Fruit fly (Drosophila melanogaster) whole organism, embryonic: ENCODE results near the gene Rgl.

ENCODE experiments used
- Ada2b ChIP-seq: fragments of 200-800 bp; sonication (Bioruptor generic); IDR thresholded peaks from 2 replicates; pipeline ENCODE4 v1.3.6; 2022; ENCODE audit warnings: missing biosample characterization, missing genetic modification characterization
- Antp ChIP-seq: fragments of 200-800 bp; sonication (Bioruptor generic); optimal IDR thresholded peaks from 3 replicates; lab custom pipeline; 2016; ENCODE audit warnings: missing biosample characterization, missing genetic modification characterization
- Blimp-1 ChIP-seq: fragments of 200-800 bp; sonication (Bioruptor generic); optimal IDR thresholded peaks from 3 replicates; lab custom pipeline; 2018; ENCODE audit warnings: missing biosample characterization, missing genetic modification characterization, mild to moderate bottlenecking, moderate library complexity, missing genetic modification reagents
- CG10209 ChIP-seq: fragments of 200-800 bp; sonication (Bioruptor generic); optimal IDR thresholded peaks from 3 replicates; lab custom pipeline; 2017; ENCODE audit warnings: missing biosample characterization, mild to moderate bottlenecking, missing genetic modification characterization, missing genetic modification reagents
- CG10267 ChIP-seq: fragments of 200-800 bp; sonication (Bioruptor generic); optimal IDR thresholded peaks from 2 replicates; lab custom pipeline; 2018; ENCODE audit warnings: missing biosample characterization, mild to moderate bottlenecking, missing genetic modification characterization, moderate library complexity
- CG11456 ChIP-seq: fragments of 200-800 bp; sonication (Bioruptor generic); IDR thresholded peaks from 3 replicates; pipeline ENCODE4 v1.3.6; 2022; ENCODE audit warnings: missing biosample characterization, missing genetic modification characterization
- CG11504 ChIP-seq: fragments of 200-800 bp; sonication (Bioruptor generic); optimal IDR thresholded peaks from 3 replicates; lab custom pipeline; 2019; ENCODE audit warnings: missing biosample characterization, mild to moderate bottlenecking, missing genetic modification characterization, moderate library complexity
- CG12299 ChIP-seq: fragments of 200-800 bp; sonication (Bioruptor generic); optimal IDR thresholded peaks from 2 replicates; lab custom pipeline; 2018; ENCODE audit warnings: missing biosample characterization, mild to moderate bottlenecking, missing genetic modification characterization
- CG13123 ChIP-seq: fragments of 200-800 bp; sonication (Bioruptor generic); optimal IDR thresholded peaks from 2 replicates; lab custom pipeline; 2016; ENCODE audit warnings: missing biosample characterization, missing genetic modification characterization
- CG13775 ChIP-seq: fragments of 200-800 bp; sonication (Bioruptor generic); optimal IDR thresholded peaks from 3 replicates; lab custom pipeline; 2017; ENCODE audit warnings: missing biosample characterization, mild to moderate bottlenecking, missing genetic modification characterization
- CG16813 ChIP-seq: fragments of 200-800 bp; sonication (Bioruptor generic); IDR thresholded peaks from 3 replicates; pipeline ENCODE4 v1.3.6; 2022; ENCODE audit warnings: missing biosample characterization, missing genetic modification characterization; ENCODE audit not compliant: partially characterized antibody
- CG17829 ChIP-seq: fragments of 200-800 bp; optimal IDR thresholded peaks from 2 replicates; lab custom pipeline; 2019; ENCODE audit warnings: missing biosample characterization, mild to moderate bottlenecking, missing genetic modification characterization, moderate library complexity
- CG18619 ChIP-seq: fragments of 200-800 bp; sonication (Bioruptor generic); optimal IDR thresholded peaks from 3 replicates; lab custom pipeline; 2017; ENCODE audit warnings: missing biosample characterization, mild to moderate bottlenecking, missing genetic modification characterization
- CG2120 ChIP-seq: fragments of 200-800 bp; sonication (Bioruptor generic); optimal IDR thresholded peaks from 3 replicates; lab custom pipeline; 2016; ENCODE audit warnings: missing biosample characterization, missing genetic modification characterization
- CG2678 ChIP-seq: fragments of 200-800 bp; sonication (Bioruptor generic); optimal IDR thresholded peaks from 3 replicates; lab custom pipeline; 2019; ENCODE audit warnings: missing biosample characterization, mild to moderate bottlenecking, missing genetic modification characterization, moderate library complexity
- CG34376 ChIP-seq: fragments of 200-800 bp; sonication (Bioruptor generic); optimal IDR thresholded peaks from 2 replicates; lab custom pipeline; 2018; ENCODE audit warnings: missing biosample characterization, mild to moderate bottlenecking, missing genetic modification characterization
- CG3726 ChIP-seq: fragments of 200-800 bp; sonication (Bioruptor generic); IDR thresholded peaks from 3 replicates; pipeline ENCODE4, ENCODE4 v1.3.6; 2022; ENCODE audit warnings: missing biosample characterization, missing genetic modification characterization
- CG9797 ChIP-seq: fragments of 200-800 bp; sonication (Bioruptor generic); optimal IDR thresholded peaks from 3 replicates; lab custom pipeline; 2018; ENCODE audit warnings: missing biosample characterization, mild to moderate bottlenecking, missing genetic modification characterization
- D19A ChIP-seq: fragments of 200-800 bp; optimal IDR thresholded peaks from 3 replicates; lab custom pipeline; 2019; ENCODE audit warnings: missing biosample characterization, mild to moderate bottlenecking, missing genetic modification characterization, moderate library complexity
- Drgx ChIP-seq: fragments of 200-800 bp; sonication (Bioruptor generic); IDR thresholded peaks from 2 replicates; pipeline ENCODE4 v1.3.6; 2022; ENCODE audit warnings: missing biosample characterization, missing genetic modification characterization
- E2f2 ChIP-seq: fragments of 200-800 bp; sonication (Bioruptor generic); IDR thresholded peaks from 2 replicates; pipeline ENCODE4 v1.3.6; 2022; ENCODE audit warnings: missing biosample characterization, missing genetic modification characterization
- Ets65A ChIP-seq: fragments of 200-800 bp; sonication (Bioruptor generic); peaks from one replicate; lab custom pipeline; 2016; ENCODE audit warnings: missing biosample characterization, missing genetic modification characterization
- Hr51 ChIP-seq, 2 experiments: fragments of 200-800 bp; sonication (Bioruptor generic); optimal IDR thresholded peaks; 2 replicates in 1 of 2; 3 replicates in 1 of 2; lab custom pipeline; 2016 to 2018; ENCODE audit warnings: missing biosample characterization in 2 of 2, missing genetic modification characterization in 2 of 2, mild to moderate bottlenecking in 1 of 2, moderate library complexity in 1 of 2
- Lim3 ChIP-seq: fragments of 200-800 bp; sonication (Bioruptor generic); IDR thresholded peaks from 2 replicates; pipeline ENCODE4 v1.3.6; 2022; ENCODE audit warnings: missing biosample characterization, missing genetic modification characterization
- Myb ChIP-seq: fragments of 200-800 bp; sonication (Bioruptor generic); optimal IDR thresholded peaks from 2 replicates; lab custom pipeline; 2016; ENCODE audit warnings: missing biosample characterization, missing genetic modification characterization
- Ptx1 ChIP-seq: fragments of 200-800 bp; sonication (Bioruptor generic); IDR thresholded peaks from 2 replicates; pipeline ENCODE4 v1.3.6; 2022; ENCODE audit warnings: missing biosample characterization, missing genetic modification characterization
- Sry-β ChIP-seq: fragments of 200-800 bp; sonication (Bioruptor generic); optimal IDR thresholded peaks from 2 replicates; lab custom pipeline; 2018; ENCODE audit warnings: missing biosample characterization, mild to moderate bottlenecking, missing genetic modification characterization, moderate library complexity
- TFAM ChIP-seq: fragments of 200-800 bp; sonication (Bioruptor generic); optimal IDR thresholded peaks from 2 replicates; lab custom pipeline; 2017; ENCODE audit warnings: missing biosample characterization, missing genetic modification characterization, inconsistent platforms
- Trl ChIP-seq, 3 experiments: fragments of >200 bp in 2 of 3; fragments of 200-800 bp in 1 of 3; sonication (Bioruptor generic) in 1 of 3; optimal IDR thresholded peaks; 2 replicates in 1 of 3; 3 replicates in 2 of 3; lab custom pipeline; 2016 to 2017; ENCODE audit warnings: missing biosample characterization in 1 of 3, missing genetic modification characterization in 1 of 3
- Xbp1 ChIP-seq: fragments of 200-800 bp; sonication (Bioruptor generic); optimal IDR thresholded peaks from 3 replicates; lab custom pipeline; 2016; ENCODE audit warnings: missing biosample characterization, mild to moderate bottlenecking, missing genetic modification characterization
- ara ChIP-seq: fragments of 200-800 bp; sonication (Bioruptor generic); IDR thresholded peaks from 2 replicates; pipeline ENCODE4 v1.3.6; 2022; ENCODE audit warnings: missing biosample characterization, missing genetic modification characterization
- cas ChIP-seq: fragments of 200-800 bp; sonication (Bioruptor generic); IDR thresholded peaks from 2 replicates; pipeline ENCODE4 v1.3.6; 2022; ENCODE audit warnings: missing biosample characterization, missing genetic modification characterization
- dati ChIP-seq: fragments of 200-800 bp; sonication (Bioruptor generic); IDR thresholded peaks from 2 replicates; pipeline ENCODE4 v1.3.6; 2022; ENCODE audit warnings: missing biosample characterization, missing genetic modification characterization
- emc ChIP-seq: fragments of 200-800 bp; sonication (Bioruptor generic); optimal IDR thresholded peaks from 2 replicates; lab custom pipeline; 2016; ENCODE audit warnings: missing biosample characterization, missing genetic modification characterization
- ems ChIP-seq: fragments of 200-800 bp; sonication (Bioruptor generic); optimal IDR thresholded peaks from 3 replicates; lab custom pipeline; 2016; ENCODE audit warnings: missing biosample characterization, missing genetic modification characterization
- en ChIP-seq: fragments of 200-800 bp; sonication (Bioruptor generic); optimal IDR thresholded peaks from 2 replicates; lab custom pipeline; 2016; ENCODE audit warnings: missing biosample characterization, missing genetic modification characterization
- eve ChIP-seq, 2 experiments: fragments of >200 bp; optimal IDR thresholded peaks; 2 replicates each; lab custom pipeline; 2017; ENCODE audit warnings: missing biosample characterization in 2 of 2, missing genetic modification characterization in 2 of 2
- grau ChIP-seq: fragments of 200-800 bp; optimal IDR thresholded peaks from 3 replicates; lab custom pipeline; 2019; ENCODE audit warnings: missing biosample characterization, mild to moderate bottlenecking, missing genetic modification characterization, moderate library complexity
- hbn ChIP-seq: fragments of 200-800 bp; sonication (Bioruptor generic); IDR thresholded peaks from 2 replicates; pipeline ENCODE4 v1.3.6; 2022; ENCODE audit warnings: missing biosample characterization, missing genetic modification characterization; ENCODE audit not compliant: partially characterized antibody
- phol ChIP-seq: fragments of 200-800 bp; sonication (Bioruptor generic); optimal IDR thresholded peaks from 3 replicates; lab custom pipeline; 2018; ENCODE audit warnings: missing biosample characterization, mild to moderate bottlenecking, missing genetic modification characterization, moderate library complexity
- row ChIP-seq: fragments of 200-800 bp; sonication (Bioruptor generic); IDR thresholded peaks from 3 replicates; pipeline ENCODE4 v1.3.6; 2022; ENCODE audit warnings: missing biosample characterization, missing genetic modification characterization
- sens ChIP-seq: fragments of 200-800 bp; sonication (Bioruptor generic); peaks from one replicate; lab custom pipeline; 2016; ENCODE audit warnings: missing biosample characterization, missing genetic modification characterization
- sim ChIP-seq: fragments of 200-800 bp; sonication (Bioruptor generic); IDR thresholded peaks from 2 replicates; pipeline ENCODE4 v1.3.6; 2022; ENCODE audit warnings: missing biosample characterization, missing genetic modification characterization
- trh ChIP-seq: fragments of 200-800 bp; sonication (Bioruptor generic); optimal IDR thresholded peaks from 2 replicates; lab custom pipeline; 2016; ENCODE audit warnings: missing biosample characterization, missing genetic modification characterization
- vvl ChIP-seq: fragments of 200-800 bp; sonication (Bioruptor generic); IDR thresholded peaks from 2 replicates; pipeline ENCODE4 v1.3.6; 2022; ENCODE audit warnings: missing biosample characterization, missing genetic modification characterization
- wdn ChIP-seq: fragments of 200-800 bp; sonication (Bioruptor generic); IDR thresholded peaks from 2 replicates; pipeline ENCODE4 v1.3.6; 2022; ENCODE audit warnings: missing biosample characterization, missing genetic modification characterization
- zen ChIP-seq: fragments of 200-800 bp; sonication (Bioruptor generic); optimal IDR thresholded peaks from 3 replicates; lab custom pipeline; 2018; ENCODE audit warnings: missing biosample characterization, mild to moderate bottlenecking, missing genetic modification characterization, moderate library complexity

Gene Rgl

dm6 chr3L:13919794-13920631, 5.1 kb downstream of the Rgl start (continued):
- TF ChIP-seq CG16813 (no peak), hbn (GFP tag; lab: Robert Waterston, UW) (no peak; the same call in 1 of the 2 replicates), E2f2 (GFP tag; lab: Robert Waterston, UW) (peak; percentile 45; the same call in 1 of the 2 replicates), emc (GFP tag; lab: Kevin White, UChicago) (peak; percentile 60), Trl (optimal IDR thresholded peaks at IDR 0.05; lab: Kevin White, UChicago) (peak; percentile 98 to 99), Trl (GFP tag; optimal IDR thresholded peaks at IDR 0.05; lab: Kevin White, UChicago) (peak; percentile 65), Xbp1 (peak; percentile 91), ara (peak; percentile 56; the same call in 1 of the 2 replicates), CG18619 (GFP tag; lab: Kevin White, UChicago) (peak; percentile 94), Myb (GFP tag; lab: Kevin White, UChicago) (peak; percentile 78), CG2120 (peak; percentile 95), CG13775 (GFP tag; lab: Kevin White, UChicago) (peak; percentile 92), Ada2b (GFP tag; lab: Robert Waterston, UW) (peak; percentile 78), wdn (GFP tag; lab: Robert Waterston, UW) (peak; percentile 66), cas (no peak), TFAM (GFP tag; lab: Kevin White, UChicago) (peak; percentile 56), CG12299 (tag; lab: Kevin White, UChicago) (peak; percentile 76), dati (GFP tag; lab: Robert Waterston, UW) (no peak), en (GFP tag; lab: Kevin White, UChicago) (peak; percentile 81), grau (tag; lab: Kevin White, UChicago) (peak; percentile 94), Lim3 (GFP tag; lab: Robert Waterston, UW) (peak; percentile 70; the same call in 1 of the 2 replicates), trh (GFP tag; lab: Kevin White, UChicago) (peak; percentile 82), CG9797 (GFP tag; lab: Kevin White, UChicago) (no peak)

dm6 chr3L:13918774-13919173, 6.4 kb downstream of the Rgl start:
- TF ChIP-seq phol (tag; lab: Kevin White, UChicago) (peak; percentile 12), Drgx (GFP tag; lab: Robert Waterston, UW) (peak; percentile 25; the same call in 1 of the 2 replicates), CG17829 (tag; lab: Kevin White, UChicago) (no peak), sim (GFP tag; lab: Robert Waterston, UW) (no peak), row (peak; percentile 29; the same call in 1 of the 3 replicates), Hr51 (GFP tag; optimal IDR thresholded peaks at IDR 0.05; lab: Kevin White, UChicago) (peak in 1 of 2 experiments; percentile 14), Sry-β (no peak), vvl (no peak), CG3726 (GFP tag; lab: Robert Waterston, UW) (no peak), Blimp-1 (GFP tag; lab: Kevin White, UChicago) (no peak), zen (tag; lab: Kevin White, UChicago) (peak; percentile 23), CG10209 (no peak), sens (GFP tag; lab: Kevin White, UChicago) (peak; percentile 43), CG2678 (peak; percentile 22), CG2120 (peak; percentile 8), CG11504 (tag; lab: Kevin White, UChicago) (peak; percentile 38), Ets65A (GFP tag; lab: Kevin White, UChicago) (peak; percentile 60), CG10267 (tag; lab: Kevin White, UChicago) (peak; percentile 2), ems (no peak), grau (tag; lab: Kevin White, UChicago) (peak; percentile 71), Antp (GFP tag; lab: Kevin White, UChicago) (no peak), CG13123 (GFP tag; lab: Kevin White, UChicago) (no peak), Ptx1 (GFP tag; lab: Robert Waterston, UW) (no peak), CG11456 (GFP tag; lab: Robert Waterston, UW) (no peak), D19A (tag; lab: Kevin White, UChicago) (peak; percentile 2), eve (GFP tag; optimal IDR thresholded peaks at IDR 0.05; lab: Kevin White, UChicago) (peak in 1 of 2 experiments; percentile 43), CG34376 (GFP tag; lab: Kevin White, UChicago) (no peak)
- TF ChIP-seq, all 482 proteins: peak for 14
